Fruit fly (Drosophila melanogaster) whole organism, embryonic: ENCODE results near the gene Pif1B.

Experiments
- Bdp1 ChIP-seq: fragments of 200-800 bp; sonication (Bioruptor generic); optimal IDR thresholded peaks from 3 replicates; lab custom pipeline; 2016; ENCODE audit warnings: missing biosample characterization, missing genetic modification characterization
- Blimp-1 ChIP-seq: fragments of 200-800 bp; sonication (Bioruptor generic); optimal IDR thresholded peaks from 3 replicates; lab custom pipeline; 2018; ENCODE audit warnings: missing biosample characterization, missing genetic modification characterization, mild to moderate bottlenecking, moderate library complexity, missing genetic modification reagents
- CG10147 ChIP-seq: fragments of 200-800 bp; sonication (Bioruptor generic); optimal IDR thresholded peaks from 2 replicates; lab custom pipeline; 2019; ENCODE audit warnings: missing biosample characterization, mild to moderate bottlenecking, missing genetic modification characterization, moderate library complexity
- CG10366 ChIP-seq: fragments of 200-800 bp; sonication (Bioruptor generic); IDR thresholded peaks from 2 replicates; pipeline ENCODE4 v1.3.6; 2022; ENCODE audit warnings: missing biosample characterization, missing genetic modification characterization
- CG11560 ChIP-seq: fragments of 200-800 bp; sonication (Bioruptor generic); IDR thresholded peaks from 3 replicates; pipeline ENCODE4 v1.3.6; 2022; ENCODE audit warnings: missing biosample characterization, missing genetic modification characterization
- CG12659 ChIP-seq: fragments of 200-800 bp; sonication (Bioruptor generic); optimal IDR thresholded peaks from 3 replicates; lab custom pipeline; 2017; ENCODE audit warnings: mild to moderate bottlenecking, missing biosample characterization, missing genetic modification reagents, missing genetic modification characterization
- CG13424 ChIP-seq: fragments of 200-800 bp; sonication (Bioruptor generic); optimal IDR thresholded peaks from 2 replicates; lab custom pipeline; 2019; ENCODE audit warnings: missing biosample characterization, mild to moderate bottlenecking, missing genetic modification characterization, moderate library complexity
- CG15073 ChIP-seq: fragments of 200-800 bp; sonication (Bioruptor generic); optimal IDR thresholded peaks from 2 replicates; lab custom pipeline; 2016; ENCODE audit warnings: missing biosample characterization, missing genetic modification characterization
- CG1647 ChIP-seq: fragments of 200-800 bp; sonication (Bioruptor generic); optimal IDR thresholded peaks from 3 replicates; lab custom pipeline; 2016; ENCODE audit warnings: missing biosample characterization, missing genetic modification characterization
- CG18619 ChIP-seq: fragments of 200-800 bp; sonication (Bioruptor generic); optimal IDR thresholded peaks from 3 replicates; lab custom pipeline; 2017; ENCODE audit warnings: missing biosample characterization, mild to moderate bottlenecking, missing genetic modification characterization
- CG2202 ChIP-seq: fragments of 200-800 bp; sonication (Bioruptor generic); optimal IDR thresholded peaks from 2 replicates; lab custom pipeline; 2018; ENCODE audit warnings: missing biosample characterization, mild to moderate bottlenecking, missing genetic modification characterization
- CG3163 ChIP-seq: fragments of 200-800 bp; sonication (Bioruptor generic); optimal IDR thresholded peaks from 3 replicates; lab custom pipeline; 2016; ENCODE audit warnings: missing biosample characterization, missing genetic modification characterization
- CG32772 ChIP-seq: fragments of 200-800 bp; sonication (Bioruptor generic); IDR thresholded peaks from 2 replicates; pipeline ENCODE4 v1.3.6; 2022; ENCODE audit warnings: missing biosample characterization, missing genetic modification characterization
- CG3838 ChIP-seq: fragments of 200-800 bp; sonication (Bioruptor generic); optimal IDR thresholded peaks from 3 replicates; lab custom pipeline; 2016; ENCODE audit warnings: missing biosample characterization, missing genetic modification characterization
- CG42726 ChIP-seq: fragments of 200-800 bp; sonication (Bioruptor generic); IDR thresholded peaks from 2 replicates; pipeline ENCODE4 v1.3.6; 2022; ENCODE audit warnings: missing biosample characterization, missing genetic modification characterization; ENCODE audit not compliant: partially characterized antibody
- CG5180 ChIP-seq: fragments of 200-800 bp; sonication (Bioruptor generic); optimal IDR thresholded peaks from 3 replicates; lab custom pipeline; 2017; ENCODE audit warnings: missing biosample characterization, missing genetic modification characterization, mild to moderate bottlenecking, moderate library complexity, missing genetic modification reagents
- CG6765 ChIP-seq: fragments of 200-800 bp; sonication (Bioruptor generic); optimal IDR thresholded peaks from 3 replicates; lab custom pipeline; 2017; ENCODE audit warnings: missing biosample characterization, mild to moderate bottlenecking, missing genetic modification characterization
- CG6854 ChIP-seq: fragments of 200-800 bp; sonication (Bioruptor generic); optimal IDR thresholded peaks from 3 replicates; lab custom pipeline; 2017; ENCODE audit warnings: missing biosample characterization, mild to moderate bottlenecking, missing genetic modification characterization
- CG7839 ChIP-seq: fragments of 200-800 bp; sonication (Bioruptor generic); optimal IDR thresholded peaks from 3 replicates; lab custom pipeline; 2018; ENCODE audit warnings: missing biosample characterization, mild to moderate bottlenecking, missing genetic modification characterization, moderate library complexity
- CG7963 ChIP-seq: fragments of 200-800 bp; sonication (Bioruptor generic); IDR thresholded peaks from 3 replicates; pipeline ENCODE4 v1.3.6; 2022; ENCODE audit warnings: missing biosample characterization, missing genetic modification characterization; ENCODE audit not compliant: partially characterized antibody
- CTCF ChIP-seq: fragments of 200-800 bp; sonication (Bioruptor generic); optimal IDR thresholded peaks from 2 replicates; lab custom pipeline; 2017; ENCODE audit warnings: missing biosample characterization, mild to moderate bottlenecking, missing genetic modification characterization, moderate library complexity
- D19B ChIP-seq: fragments of 200-800 bp; sonication (Bioruptor generic); optimal IDR thresholded peaks from 2 replicates; lab custom pipeline; 2017; ENCODE audit warnings: missing biosample characterization, mild to moderate bottlenecking, missing genetic modification characterization
- Deaf1 ChIP-seq: fragments of 200-800 bp; optimal IDR thresholded peaks from 3 replicates; lab custom pipeline; 2019; ENCODE audit warnings: missing biosample characterization, mild to moderate bottlenecking, missing genetic modification characterization, moderate library complexity
- Dll ChIP-seq: fragments of 200-800 bp; sonication (Bioruptor generic); IDR thresholded peaks from 4 replicates; pipeline ENCODE4 v1.3.6; 2022; ENCODE audit warnings: missing biosample characterization, missing genetic modification characterization; ENCODE audit not compliant: partially characterized antibody
- Doc3 ChIP-seq: fragments of 200-800 bp; sonication (Bioruptor generic); IDR thresholded peaks from 3 replicates; pipeline ENCODE4 v1.3.6; 2022; ENCODE audit warnings: missing biosample characterization, missing genetic modification characterization; ENCODE audit not compliant: partially characterized antibody
- Dref ChIP-seq: fragments of 200-800 bp; sonication (Bioruptor generic); IDR thresholded peaks from 2 replicates; pipeline ENCODE4 v1.3.6; 2022; ENCODE audit warnings: missing biosample characterization, missing genetic modification characterization
- Fer3 ChIP-seq: fragments of 200-800 bp; sonication (Bioruptor generic); optimal IDR thresholded peaks from 2 replicates; lab custom pipeline; 2018; ENCODE audit warnings: missing biosample characterization, mild to moderate bottlenecking, missing genetic modification characterization, moderate library complexity
- H15 ChIP-seq: fragments of 200-800 bp; sonication (Bioruptor generic); IDR thresholded peaks from 3 replicates; pipeline ENCODE4 v1.3.6; 2022; ENCODE audit warnings: missing biosample characterization, missing genetic modification characterization
- HLH4C ChIP-seq: fragments of 200-800 bp; sonication (Bioruptor generic); IDR thresholded peaks from 3 replicates; pipeline ENCODE4 v1.3.6; 2022; ENCODE audit warnings: missing biosample characterization, missing genetic modification characterization; ENCODE audit not compliant: partially characterized antibody
- NFAT ChIP-seq: fragments of 200-800 bp; sonication (Bioruptor generic); IDR thresholded peaks from 2 replicates; pipeline ENCODE4 v1.3.6; 2022; ENCODE audit warnings: missing biosample characterization, missing genetic modification characterization
- Xrp1 ChIP-seq: fragments of 200-800 bp; sonication (Bioruptor generic); IDR thresholded peaks from 2 replicates; pipeline ENCODE4 v1.3.6; 2022; ENCODE audit warnings: missing biosample characterization, missing genetic modification characterization
- az2 ChIP-seq: fragments of 200-800 bp; sonication (Bioruptor generic); optimal IDR thresholded peaks from 3 replicates; lab custom pipeline; 2016; ENCODE audit warnings: missing biosample characterization, missing genetic modification characterization
- cad ChIP-seq: fragments of >200 bp; optimal IDR thresholded peaks from 2 replicates; lab custom pipeline; 2017; ENCODE audit warnings: missing biosample characterization, missing genetic modification characterization
- eyg ChIP-seq: fragments of 200-800 bp; sonication (Bioruptor generic); optimal IDR thresholded peaks from 3 replicates; lab custom pipeline; 2016; ENCODE audit warnings: missing biosample characterization, missing genetic modification characterization
- fd3F ChIP-seq: fragments of 200-800 bp; sonication (Bioruptor generic); optimal IDR thresholded peaks from 2 replicates; lab custom pipeline; 2018; ENCODE audit warnings: missing biosample characterization, mild to moderate bottlenecking, missing genetic modification characterization, moderate library complexity
- fd64A ChIP-seq: fragments of 200-800 bp; sonication (Bioruptor generic); optimal IDR thresholded peaks from 3 replicates; lab custom pipeline; 2018; ENCODE audit warnings: missing biosample characterization, mild to moderate bottlenecking, missing genetic modification characterization
- fd96Cb ChIP-seq: fragments of 200-800 bp; sonication (Bioruptor generic); optimal IDR thresholded peaks from 2 replicates; lab custom pipeline; 2018; ENCODE audit warnings: missing biosample characterization, mild to moderate bottlenecking, missing genetic modification characterization, moderate library complexity
- hkb ChIP-seq, 2 experiments: fragments of 200-800 bp in 1 of 2; fragments of >200 bp in 1 of 2; sonication (Bioruptor generic) in 1 of 2; IDR thresholded peaks in 1 of 2; optimal IDR thresholded peaks in 1 of 2; 2 replicates each; pipeline versions ENCODE4 v1.3.6 to Lab custom; 2017 to 2022; ENCODE audit warnings: missing biosample characterization in 1 of 2, missing genetic modification characterization in 1 of 2
- jing ChIP-seq: fragments of 200-800 bp; sonication (Bioruptor generic); optimal IDR thresholded peaks from 2 replicates; lab custom pipeline; 2018; ENCODE audit warnings: missing biosample characterization, mild to moderate bottlenecking, missing genetic modification characterization
- lab ChIP-seq: fragments of 200-800 bp; sonication (Bioruptor generic); optimal IDR thresholded peaks from 3 replicates; lab custom pipeline; 2017; ENCODE audit warnings: missing biosample characterization, missing genetic modification characterization, mild to moderate bottlenecking, moderate library complexity, missing genetic modification reagents
- lilli ChIP-seq: fragments of 200-800 bp; sonication (Bioruptor generic); optimal IDR thresholded peaks from 3 replicates; lab custom pipeline; 2016; ENCODE audit warnings: missing biosample characterization, missing genetic modification characterization
- mam ChIP-seq: fragments of 200-800 bp; sonication (Bioruptor generic); optimal IDR thresholded peaks from 3 replicates; lab custom pipeline; 2016; ENCODE audit warnings: missing biosample characterization, missing genetic modification characterization
- nom ChIP-seq: fragments of 200-800 bp; sonication (Bioruptor generic); optimal IDR thresholded peaks from 2 replicates; lab custom pipeline; 2017; ENCODE audit warnings: missing biosample characterization, missing genetic modification characterization, mild to moderate bottlenecking, moderate library complexity, missing genetic modification reagents
- oc ChIP-seq: fragments of 200-800 bp; sonication (Bioruptor generic); optimal IDR thresholded peaks from 2 replicates; lab custom pipeline; 2018; ENCODE audit warnings: missing biosample characterization, mild to moderate bottlenecking, missing genetic modification characterization, moderate library complexity
- peb ChIP-seq: fragments of 200-800 bp; sonication (Bioruptor generic); IDR thresholded peaks from 2 replicates; pipeline ENCODE4 v1.3.6; 2022; ENCODE audit warnings: missing biosample characterization, missing genetic modification characterization
- pros ChIP-seq: fragments of 200-800 bp; sonication (Bioruptor generic); optimal IDR thresholded peaks from 3 replicates; lab custom pipeline; 2019; ENCODE audit warnings: missing biosample characterization, mild to moderate bottlenecking, missing genetic modification characterization, moderate library complexity
- psq ChIP-seq: fragments of 200-800 bp; sonication (Bioruptor generic); optimal IDR thresholded peaks from 2 replicates; lab custom pipeline; 2017; ENCODE audit warnings: missing biosample characterization, missing genetic modification characterization
- scrt ChIP-seq: fragments of 200-800 bp; sonication (Bioruptor generic); optimal IDR thresholded peaks from 2 replicates; lab custom pipeline; 2018; ENCODE audit warnings: missing biosample characterization, mild to moderate bottlenecking, missing genetic modification characterization, moderate library complexity
- slou ChIP-seq: fragments of 200-800 bp; sonication (Bioruptor generic); optimal IDR thresholded peaks from 3 replicates; lab custom pipeline; 2016; ENCODE audit warnings: missing biosample characterization, missing genetic modification characterization

The Pif1B gene

dm6 chr3R:8801126-8801762 lies at the start of gene Pif1B, which contains the start of the genes Pif1A and CCT7 (continued):
- no peak for TF ChIP-seq CG18619 (GFP tag; lab: Kevin White, UChicago)
- TF ChIP-seq CG10147: peak; percentile 20
- no peak for TF ChIP-seq CG6765
- peak; percentile 50; the same call in 1 of the 2 replicates for TF ChIP-seq CG42726 (GFP tag; lab: Robert Waterston, UW)
- TF ChIP-seq cad: no peak
- no peak for TF ChIP-seq CG7839 (tag; lab: Kevin White, UChicago)
- no peak for TF ChIP-seq CG5180
- no peak for TF ChIP-seq NFAT (GFP tag; lab: Robert Waterston, UW)
- TF ChIP-seq Dll (GFP tag; lab: Robert Waterston, UW): peak; percentile 99
- TF ChIP-seq hkb (optimal IDR thresholded peaks at IDR 0.05; lab: Kevin White, UChicago): peak; percentile 37
- TF ChIP-seq hkb (GFP tag; IDR thresholded peaks at IDR 0.05; lab: Robert Waterston, UW): 0 out of 2 replicates have a peak, but pooled peaks have one; percentile 8
- TF ChIP-seq CG7963: peak; percentile 75
- peak; percentile 84; the same call in 2 of the 3 replicates for TF ChIP-seq CG11560
- TF ChIP-seq jing: no peak
- no peak for TF ChIP-seq eyg (GFP tag; lab: Kevin White, UChicago)
- no peak for TF ChIP-seq H15 (GFP tag; lab: Robert Waterston, UW)
- TF ChIP-seq HLH4C: peak; percentile 96
- peak; percentile 53 for TF ChIP-seq lilli
- no peak for TF ChIP-seq CG10366 (GFP tag; lab: Robert Waterston, UW)
- TF ChIP-seq CG12659 (GFP tag; lab: Kevin White, UChicago): peak; percentile 53
- TF ChIP-seq peb (GFP tag; lab: Robert Waterston, UW): no peak
- TF ChIP-seq Xrp1: peak; percentile 18; the same call in 1 of the 2 replicates
- TF ChIP-seq scrt (GFP tag; lab: Kevin White, UChicago): no peak
- no peak for TF ChIP-seq CG2202 (tag; lab: Kevin White, UChicago)
- no peak for TF ChIP-seq slou
- TF ChIP-seq CG13424 (tag; lab: Kevin White, UChicago): no peak
- TF ChIP-seq Deaf1: no peak
- TF ChIP-seq CTCF (GFP tag; lab: Kevin White, UChicago): peak; percentile 15
- no peak for TF ChIP-seq CG15073 (GFP tag; lab: Kevin White, UChicago)
- TF ChIP-seq fd3F (GFP tag; lab: Kevin White, UChicago): no peak
- no peak for TF ChIP-seq CG6854
- TF ChIP-seq CG3163 (GFP tag; lab: Kevin White, UChicago): no peak
- TF ChIP-seq fd96Cb (tag; lab: Kevin White, UChicago): no peak
- TF ChIP-seq Blimp-1 (GFP tag; lab: Kevin White, UChicago): no peak
- TF ChIP-seq Dref: peak; percentile 91
- TF ChIP-seq psq (GFP tag; lab: Kevin White, UChicago): no peak
- no peak for TF ChIP-seq oc (tag; lab: Kevin White, UChicago)
- no peak for TF ChIP-seq CG3838 (GFP tag; lab: Kevin White, UChicago)
- TF ChIP-seq Bdp1: no peak
- TF ChIP-seq CG1647 (GFP tag; lab: Kevin White, UChicago): no peak
- TF ChIP-seq nom (GFP tag; lab: Kevin White, UChicago): peak; percentile 38
- no peak for TF ChIP-seq fd64A (GFP tag; lab: Kevin White, UChicago)
- no peak for TF ChIP-seq lab (GFP tag; lab: Kevin White, UChicago)
- peak; percentile 17 for TF ChIP-seq mam (GFP tag; lab: Kevin White, UChicago)
- peak; percentile 3 for TF ChIP-seq az2
- TF ChIP-seq Fer3 (tag; lab: Kevin White, UChicago): no peak
- peak; percentile 96 for TF ChIP-seq Doc3 (GFP tag; lab: Robert Waterston, UW)
- no peak for TF ChIP-seq D19B
- no peak for TF ChIP-seq CG32772
- TF ChIP-seq pros: no peak
